Worm (Caenorhabditis elegans) whole organism, L1 larva: ENCODE data around the gene T11F9.7.

Source experiments
- ceh-8 ChIP-seq: fragments of 200-800 bp; sonication (Bioruptor generic); optimal IDR thresholded peaks from 2 replicates; lab custom pipeline; 2018; ENCODE audit warnings: mild to moderate bottlenecking, missing genetic modification characterization, moderate library complexity, missing compliant biosample characterization
- fos-1 ChIP-seq: fragments of 150-350 bp; optimal IDR thresholded peaks from 2 replicates; lab custom pipeline; 2014; ENCODE audit warnings: missing biosample characterization, missing genetic modification characterization
- lsy-2 ChIP-seq, 2 experiments: fragments of 150-350 bp; optimal IDR thresholded peaks; 2 replicates each; lab custom pipeline; 2014; ENCODE audit warnings: missing biosample characterization in 2 of 2, missing genetic modification characterization in 2 of 2
- snpc-4 ChIP-seq: fragments of 150-350 bp; optimal IDR thresholded peaks from 2 replicates; lab custom pipeline; 2014; ENCODE audit warnings: missing biosample characterization, missing genetic modification characterization

ce11 chrV:11474399-11474798 lies 1.3 kb upstream of the T11F9.7 start, which contains the start of gene nas-22:
- TF ChIP-seq snpc-4 (tag; lab: Kevin White, UChicago) (no peak), ceh-8 (GFP tag; lab: Kevin White, UChicago) (no peak), fos-1 (tag; lab: Kevin White, UChicago) (no peak), lsy-2 (tag; optimal IDR thresholded peaks at IDR 0.05; lab: Kevin White, UChicago) (no peak)
